Fruit fly (Drosophila melanogaster) whole organism, embryonic: Measurements from ENCODE around the gene Gr64b.
A peak's percentile ranks its signal among the peaks of the same experiment; 100 is the strongest.

Experiments used
- Atf-2 ChIP-seq: fragments of 200-800 bp; sonication (Bioruptor generic); optimal IDR thresholded peaks from 2 replicates; lab custom pipeline; 2016; ENCODE audit warnings: missing biosample characterization, missing genetic modification characterization
- CG10431 ChIP-seq: fragments of 200-800 bp; sonication (Bioruptor generic); optimal IDR thresholded peaks from 3 replicates; lab custom pipeline; 2018; ENCODE audit warnings: missing biosample characterization, mild to moderate bottlenecking, missing genetic modification characterization
- CG12155 ChIP-seq: fragments of 200-800 bp; sonication (Bioruptor generic); optimal IDR thresholded peaks from 3 replicates; lab custom pipeline; 2016; ENCODE audit warnings: missing biosample characterization, missing genetic modification characterization
- CG15269 ChIP-seq: fragments of 200-800 bp; sonication (Bioruptor generic); optimal IDR thresholded peaks from 2 replicates; lab custom pipeline; 2018; ENCODE audit warnings: missing biosample characterization, mild to moderate bottlenecking, missing genetic modification characterization, moderate library complexity
- CG15479 ChIP-seq: fragments of 200-800 bp; sonication (Bioruptor generic); optimal IDR thresholded peaks from 3 replicates; lab custom pipeline; 2019; ENCODE audit warnings: missing biosample characterization, mild to moderate bottlenecking, missing genetic modification characterization, moderate library complexity
- CG15601 ChIP-seq: fragments of 200-800 bp; sonication (Bioruptor generic); optimal IDR thresholded peaks from 3 replicates; lab custom pipeline; 2019; ENCODE audit warnings: missing biosample characterization, mild to moderate bottlenecking, missing genetic modification characterization, moderate library complexity
- CG1603 ChIP-seq: fragments of 200-800 bp; sonication (Bioruptor generic); optimal IDR thresholded peaks from 2 replicates; lab custom pipeline; 2019; ENCODE audit warnings: missing biosample characterization, mild to moderate bottlenecking, missing genetic modification characterization, moderate library complexity
- CG30431 ChIP-seq: fragments of 200-800 bp; sonication (Bioruptor generic); optimal IDR thresholded peaks from 2 replicates; lab custom pipeline; 2017; ENCODE audit warnings: missing biosample characterization, missing genetic modification characterization
- CG3281 ChIP-seq: fragments of 200-800 bp; sonication (Bioruptor generic); optimal IDR thresholded peaks from 3 replicates; lab custom pipeline; 2017; ENCODE audit warnings: missing biosample characterization, mild to moderate bottlenecking, missing genetic modification characterization
- CG34376 ChIP-seq: fragments of 200-800 bp; sonication (Bioruptor generic); optimal IDR thresholded peaks from 2 replicates; lab custom pipeline; 2018; ENCODE audit warnings: missing biosample characterization, mild to moderate bottlenecking, missing genetic modification characterization
- CG3726 ChIP-seq: fragments of 200-800 bp; sonication (Bioruptor generic); IDR thresholded peaks from 3 replicates; pipeline ENCODE4, ENCODE4 v1.3.6; 2022; ENCODE audit warnings: missing biosample characterization, missing genetic modification characterization
- CG3847 ChIP-seq: fragments of 200-800 bp; sonication (Bioruptor generic); IDR thresholded peaks from 2 replicates; pipeline ENCODE4 v1.3.6; 2022; ENCODE audit warnings: missing biosample characterization, missing genetic modification characterization
- CG3995 ChIP-seq: fragments of 200-800 bp; sonication (Bioruptor generic); optimal IDR thresholded peaks from 3 replicates; lab custom pipeline; 2016; ENCODE audit warnings: missing biosample characterization, missing genetic modification characterization
- CG43689 ChIP-seq: fragments of 200-800 bp; sonication (Bioruptor generic); IDR thresholded peaks from 2 replicates; pipeline ENCODE4 v1.3.6; 2022; ENCODE audit warnings: missing biosample characterization, missing genetic modification characterization
- CG4707 ChIP-seq: fragments of 200-800 bp; sonication (Bioruptor generic); optimal IDR thresholded peaks from 2 replicates; lab custom pipeline; 2018; ENCODE audit warnings: missing biosample characterization, mild to moderate bottlenecking, missing genetic modification characterization, moderate library complexity
- CG4820 ChIP-seq: fragments of 200-800 bp; sonication (Bioruptor generic); optimal IDR thresholded peaks from 3 replicates; lab custom pipeline; 2016; ENCODE audit warnings: missing biosample characterization, missing genetic modification characterization
- CG5180 ChIP-seq: fragments of 200-800 bp; sonication (Bioruptor generic); optimal IDR thresholded peaks from 3 replicates; lab custom pipeline; 2017; ENCODE audit warnings: missing biosample characterization, missing genetic modification characterization, mild to moderate bottlenecking, moderate library complexity, missing genetic modification reagents
- CG5953 ChIP-seq: fragments of 200-800 bp; sonication (Bioruptor generic); IDR thresholded peaks from 2 replicates; pipeline ENCODE4 v1.3.6; 2022; ENCODE audit warnings: missing biosample characterization, missing genetic modification characterization
- CG8089 ChIP-seq: fragments of 200-800 bp; sonication (Bioruptor generic); optimal IDR thresholded peaks from 3 replicates; lab custom pipeline; 2016; ENCODE audit warnings: missing biosample characterization, missing genetic modification characterization
- CG8765 ChIP-seq: fragments of 200-800 bp; sonication (Bioruptor generic); IDR thresholded peaks from 2 replicates; pipeline ENCODE4 v1.3.6; 2022; ENCODE audit warnings: missing biosample characterization, missing genetic modification characterization
- Deaf1 ChIP-seq: fragments of 200-800 bp; optimal IDR thresholded peaks from 3 replicates; lab custom pipeline; 2019; ENCODE audit warnings: missing biosample characterization, mild to moderate bottlenecking, missing genetic modification characterization, moderate library complexity
- Dll ChIP-seq: fragments of 200-800 bp; sonication (Bioruptor generic); IDR thresholded peaks from 4 replicates; pipeline ENCODE4 v1.3.6; 2022; ENCODE audit warnings: missing biosample characterization, missing genetic modification characterization; ENCODE audit not compliant: partially characterized antibody
- Dp ChIP-seq: fragments of 200-800 bp; sonication (Bioruptor generic); optimal IDR thresholded peaks from 2 replicates; lab custom pipeline; 2018; ENCODE audit warnings: missing biosample characterization, mild to moderate bottlenecking, missing genetic modification characterization, moderate library complexity
- Fer1 ChIP-seq: fragments of 200-800 bp; sonication (Bioruptor generic); optimal IDR thresholded peaks from 2 replicates; lab custom pipeline; 2017; ENCODE audit warnings: missing biosample characterization, mild to moderate bottlenecking, missing genetic modification characterization
- H15 ChIP-seq: fragments of 200-800 bp; sonication (Bioruptor generic); IDR thresholded peaks from 3 replicates; pipeline ENCODE4 v1.3.6; 2022; ENCODE audit warnings: missing biosample characterization, missing genetic modification characterization
- Hey ChIP-seq: fragments of 200-800 bp; sonication (Bioruptor generic); optimal IDR thresholded peaks from 3 replicates; lab custom pipeline; 2018; ENCODE audit warnings: missing biosample characterization, mild to moderate bottlenecking, missing genetic modification characterization
- Hr39 ChIP-seq: fragments of >200 bp; optimal IDR thresholded peaks from 2 replicates; lab custom pipeline; 2017
- Lhr ChIP-seq: fragments of 200-800 bp; sonication (Bioruptor generic); optimal IDR thresholded peaks from 3 replicates; lab custom pipeline; 2017; ENCODE audit warnings: mild to moderate bottlenecking, missing biosample characterization, missing genetic modification reagents, missing genetic modification characterization
- Meics ChIP-seq: fragments of 200-800 bp; sonication (Bioruptor generic); optimal IDR thresholded peaks from 2 replicates; lab custom pipeline; 2017; ENCODE audit warnings: missing biosample characterization, mild to moderate bottlenecking, missing genetic modification characterization
- Sox102F ChIP-seq: fragments of 200-800 bp; sonication (Bioruptor generic); optimal IDR thresholded peaks from 2 replicates; lab custom pipeline; 2018; ENCODE audit warnings: missing biosample characterization, mild to moderate bottlenecking, missing genetic modification characterization, moderate library complexity
- Stat92E ChIP-seq, 3 experiments: fragments of >200 bp in 2 of 3; fragments of 200-800 bp in 1 of 3; sonication (Bioruptor generic) in 1 of 3; optimal IDR thresholded peaks; 2 replicates each; lab custom pipeline; 2017 to 2019; ENCODE audit warnings: missing biosample characterization in 3 of 3, missing genetic modification characterization in 3 of 3, mild to moderate bottlenecking in 1 of 3, moderate library complexity in 1 of 3
- ab ChIP-seq: fragments of 200-800 bp; sonication (Bioruptor generic); optimal IDR thresholded peaks from 2 replicates; lab custom pipeline; 2016; ENCODE audit warnings: missing biosample characterization, missing genetic modification characterization
- az2 ChIP-seq: fragments of 200-800 bp; sonication (Bioruptor generic); optimal IDR thresholded peaks from 3 replicates; lab custom pipeline; 2016; ENCODE audit warnings: missing biosample characterization, missing genetic modification characterization
- chinmo ChIP-seq: fragments of 200-800 bp; sonication (Bioruptor generic); IDR thresholded peaks from 4 replicates; pipeline ENCODE4 v1.3.6; 2022; ENCODE audit warnings: missing biosample characterization, missing genetic modification characterization; ENCODE audit not compliant: partially characterized antibody
- chn ChIP-seq: fragments of 200-800 bp; sonication (Bioruptor generic); optimal IDR thresholded peaks from 2 replicates; lab custom pipeline; 2016; ENCODE audit warnings: missing biosample characterization, missing genetic modification characterization
- ci ChIP-seq: fragments of 200-800 bp; sonication (Bioruptor generic); IDR thresholded peaks from 3 replicates; pipeline ENCODE4 v1.3.6; 2022; ENCODE audit warnings: missing biosample characterization, missing genetic modification characterization
- crol ChIP-seq: fragments of 200-800 bp; sonication (Bioruptor generic); IDR thresholded peaks from 2 replicates; pipeline ENCODE4 v1.3.6; 2022; ENCODE audit warnings: missing biosample characterization, missing genetic modification characterization
- fd96Cb ChIP-seq: fragments of 200-800 bp; sonication (Bioruptor generic); optimal IDR thresholded peaks from 2 replicates; lab custom pipeline; 2018; ENCODE audit warnings: missing biosample characterization, mild to moderate bottlenecking, missing genetic modification characterization, moderate library complexity
- ftz-f1 ChIP-seq: fragments of 200-800 bp; sonication (Bioruptor generic); optimal IDR thresholded peaks from 2 replicates; lab custom pipeline; 2016; ENCODE audit warnings: missing biosample characterization, missing genetic modification characterization
- gro ChIP-seq: fragments of 200-800 bp; sonication (Bioruptor generic); optimal IDR thresholded peaks from 2 replicates; lab custom pipeline; 2016; ENCODE audit warnings: missing biosample characterization, missing genetic modification characterization
- jumu ChIP-seq: fragments of 200-800 bp; sonication (Bioruptor generic); optimal IDR thresholded peaks from 3 replicates; lab custom pipeline; 2016; ENCODE audit warnings: missing biosample characterization, missing genetic modification characterization
- nmo ChIP-seq: fragments of 200-800 bp; sonication (Bioruptor generic); optimal IDR thresholded peaks from 2 replicates; lab custom pipeline; 2018; ENCODE audit warnings: missing biosample characterization, mild to moderate bottlenecking, missing genetic modification characterization, moderate library complexity
- onecut ChIP-seq: fragments of 200-800 bp; sonication (Bioruptor generic); IDR thresholded peaks from 2 replicates; pipeline ENCODE4 v1.3.6; 2022; ENCODE audit warnings: missing biosample characterization, missing genetic modification characterization
- peb ChIP-seq: fragments of 200-800 bp; sonication (Bioruptor generic); IDR thresholded peaks from 2 replicates; pipeline ENCODE4 v1.3.6; 2022; ENCODE audit warnings: missing biosample characterization, missing genetic modification characterization
- pita ChIP-seq: fragments of 200-800 bp; sonication (Bioruptor generic); optimal IDR thresholded peaks from 2 replicates; lab custom pipeline; 2017; ENCODE audit warnings: missing biosample characterization, mild to moderate bottlenecking, missing genetic modification characterization
- prd ChIP-seq, 3 experiments: fragments of >200 bp in 2 of 3; fragments of 200-800 bp in 1 of 3; sonication (Bioruptor generic) in 1 of 3; optimal IDR thresholded peaks in 2 of 3; IDR thresholded peaks in 1 of 3; 2 replicates in 2 of 3; 3 replicates in 1 of 3; pipeline versions ENCODE4 v1.3.6 to Lab custom; 2017 to 2022; ENCODE audit warnings: missing biosample characterization in 1 of 3, missing genetic modification characterization in 1 of 3
- row ChIP-seq: fragments of 200-800 bp; sonication (Bioruptor generic); IDR thresholded peaks from 3 replicates; pipeline ENCODE4 v1.3.6; 2022; ENCODE audit warnings: missing biosample characterization, missing genetic modification characterization
- salm ChIP-seq: fragments of 200-800 bp; sonication (Bioruptor generic); optimal IDR thresholded peaks from 2 replicates; lab custom pipeline; 2018; ENCODE audit warnings: missing biosample characterization, mild to moderate bottlenecking, missing genetic modification characterization
- ssp ChIP-seq: fragments of 200-800 bp; sonication (Bioruptor generic); IDR thresholded peaks from 2 replicates; pipeline ENCODE4 v1.3.6; 2022; ENCODE audit warnings: missing biosample characterization, missing genetic modification characterization
- vvl ChIP-seq: fragments of 200-800 bp; sonication (Bioruptor generic); IDR thresholded peaks from 2 replicates; pipeline ENCODE4 v1.3.6; 2022; ENCODE audit warnings: missing biosample characterization, missing genetic modification characterization
- zen ChIP-seq: fragments of 200-800 bp; sonication (Bioruptor generic); optimal IDR thresholded peaks from 3 replicates; lab custom pipeline; 2018; ENCODE audit warnings: missing biosample characterization, mild to moderate bottlenecking, missing genetic modification characterization, moderate library complexity

Gr64b gene

dm6 chr3L:4014349-4014748 lies 14.1 kb upstream of the Gr64b start (continued):
- TF ChIP-seq ci (GFP tag; lab: Robert Waterston, UW) (0 out of 3 replicates have a peak, but pooled peaks have one; percentile 18), CG5953 (no peak), Lhr (no peak), Sox102F (GFP tag; lab: Kevin White, UChicago) (peak; percentile 25), crol (GFP tag; lab: Robert Waterston, UW) (no peak), CG8765 (no peak), row (peak; percentile 28; the same call in 1 of the 3 replicates), CG3995 (GFP tag; lab: Kevin White, UChicago) (no peak), CG15601 (tag; lab: Kevin White, UChicago) (no peak), Hey (tag; lab: Kevin White, UChicago) (no peak), vvl (GFP tag; lab: Robert Waterston, UW) (no peak), Meics (GFP tag; lab: Kevin White, UChicago) (no peak), Stat92E (GFP tag; optimal IDR thresholded peaks at IDR 0.05; lab: Kevin White, UChicago) (no peak), CG3281 (GFP tag; lab: Kevin White, UChicago) (no peak), Dll (GFP tag; lab: Robert Waterston, UW) (no peak), ssp (GFP tag; lab: Robert Waterston, UW) (no peak), Dp (no peak), onecut (GFP tag; lab: Robert Waterston, UW) (no peak), ftz-f1 (GFP tag; lab: Kevin White, UChicago) (no peak), jumu (GFP tag; lab: Kevin White, UChicago) (no peak), prd (optimal IDR thresholded peaks at IDR 0.05; lab: Kevin White, UChicago) (no peak), prd (GFP tag; IDR thresholded peaks at IDR 0.05; lab: Robert Waterston, UW) (peak; percentile 46; the same call in 1 of the 3 replicates), CG3726 (GFP tag; lab: Robert Waterston, UW) (no peak), Deaf1 (tag; lab: Kevin White, UChicago) (no peak), Hr39 (no peak), CG5180 (GFP tag; lab: Kevin White, UChicago) (no peak), az2 (GFP tag; lab: Kevin White, UChicago) (no peak), salm (no peak), chinmo (GFP tag; lab: Robert Waterston, UW) (no peak), CG4820 (GFP tag; lab: Kevin White, UChicago) (peak; percentile 6), CG34376 (GFP tag; lab: Kevin White, UChicago) (no peak), CG10431 (GFP tag; lab: Kevin White, UChicago) (no peak), CG15269 (tag; lab: Kevin White, UChicago) (no peak), CG4707 (GFP tag; lab: Kevin White, UChicago) (no peak), nmo (GFP tag; lab: Kevin White, UChicago) (peak; percentile 14), CG3847 (GFP tag; lab: Robert Waterston, UW) (no peak), CG1603 (tag; lab: Kevin White, UChicago) (peak; percentile 36), peb (GFP tag; lab: Robert Waterston, UW) (no peak), chn (GFP tag; lab: Kevin White, UChicago) (no peak), pita (GFP tag; lab: Kevin White, UChicago) (no peak), H15 (GFP tag; lab: Robert Waterston, UW) (0 out of 3 replicates have a peak, but pooled peaks have one; percentile 15), CG12155 (no peak), gro (GFP tag; lab: Kevin White, UChicago) (no peak), fd96Cb (tag; lab: Kevin White, UChicago) (no peak), CG8089 (GFP tag; lab: Kevin White, UChicago) (no peak), CG15479 (GFP tag; lab: Kevin White, UChicago) (no peak), Fer1 (no peak), zen (tag; lab: Kevin White, UChicago) (no peak), CG30431 (GFP tag; lab: Kevin White, UChicago) (no peak), ab (no peak), Atf-2 (GFP tag; lab: Kevin White, UChicago) (no peak), CG43689 (GFP tag; lab: Robert Waterston, UW) (no peak)
